Fruit fly (Drosophila melanogaster) whole organism, embryonic: ENCODE data around the gene Nf1.
A peak's percentile ranks its signal among the peaks of the same experiment; 100 is the strongest.

Experiments used
- Blimp-1 ChIP-seq: fragments of 200-800 bp; sonication (Bioruptor generic); optimal IDR thresholded peaks from 3 replicates; lab custom pipeline; 2018; ENCODE audit warnings: missing biosample characterization, missing genetic modification characterization, mild to moderate bottlenecking, moderate library complexity, missing genetic modification reagents
- CG10654 ChIP-seq: fragments of 200-800 bp; sonication (Bioruptor generic); optimal IDR thresholded peaks from 2 replicates; lab custom pipeline; 2016; ENCODE audit warnings: missing biosample characterization, missing genetic modification characterization
- CG11456 ChIP-seq: fragments of 200-800 bp; sonication (Bioruptor generic); IDR thresholded peaks from 3 replicates; pipeline ENCODE4 v1.3.6; 2022; ENCODE audit warnings: missing biosample characterization, missing genetic modification characterization
- CG11504 ChIP-seq: fragments of 200-800 bp; sonication (Bioruptor generic); optimal IDR thresholded peaks from 3 replicates; lab custom pipeline; 2019; ENCODE audit warnings: missing biosample characterization, mild to moderate bottlenecking, missing genetic modification characterization, moderate library complexity
- CG11560 ChIP-seq: fragments of 200-800 bp; sonication (Bioruptor generic); IDR thresholded peaks from 3 replicates; pipeline ENCODE4 v1.3.6; 2022; ENCODE audit warnings: missing biosample characterization, missing genetic modification characterization
- CG16863 ChIP-seq: fragments of 200-800 bp; sonication (Bioruptor generic); optimal IDR thresholded peaks from 3 replicates; lab custom pipeline; 2016; ENCODE audit warnings: missing biosample characterization, missing genetic modification characterization
- CG17359 ChIP-seq: fragments of 200-800 bp; sonication (Bioruptor generic); optimal IDR thresholded peaks from 3 replicates; lab custom pipeline; 2018; ENCODE audit warnings: missing biosample characterization, mild to moderate bottlenecking, missing genetic modification characterization, moderate library complexity
- CG17385 ChIP-seq: fragments of 200-800 bp; sonication (Bioruptor generic); optimal IDR thresholded peaks from 3 replicates; lab custom pipeline; 2018; ENCODE audit warnings: missing biosample characterization, mild to moderate bottlenecking, missing genetic modification characterization
- CG17568 ChIP-seq: fragments of 200-800 bp; sonication (Bioruptor generic); optimal IDR thresholded peaks from 2 replicates; lab custom pipeline; 2018; ENCODE audit warnings: missing biosample characterization, mild to moderate bottlenecking, missing genetic modification characterization, moderate library complexity
- CG2712 ChIP-seq: fragments of 200-800 bp; optimal IDR thresholded peaks from 3 replicates; lab custom pipeline; 2019; ENCODE audit warnings: missing biosample characterization, mild to moderate bottlenecking, missing genetic modification characterization, moderate library complexity
- CG30403 ChIP-seq: fragments of 200-800 bp; sonication (Bioruptor generic); optimal IDR thresholded peaks from 3 replicates; lab custom pipeline; 2016; ENCODE audit warnings: missing biosample characterization, missing genetic modification characterization
- CG30431 ChIP-seq: fragments of 200-800 bp; sonication (Bioruptor generic); optimal IDR thresholded peaks from 2 replicates; lab custom pipeline; 2017; ENCODE audit warnings: missing biosample characterization, missing genetic modification characterization
- CG34224 ChIP-seq: fragments of 200-800 bp; sonication (Bioruptor generic); IDR thresholded peaks from 3 replicates; pipeline ENCODE4 v1.3.6; 2022; ENCODE audit warnings: missing biosample characterization, missing genetic modification characterization; ENCODE audit not compliant: partially characterized antibody
- CG4424 ChIP-seq: fragments of 200-800 bp; sonication (Bioruptor generic); optimal IDR thresholded peaks from 3 replicates; lab custom pipeline; 2016; ENCODE audit warnings: missing biosample characterization, missing genetic modification characterization
- CG6683 ChIP-seq: fragments of 200-800 bp; sonication (Bioruptor generic); optimal IDR thresholded peaks from 2 replicates; lab custom pipeline; 2017; ENCODE audit warnings: missing biosample characterization, mild to moderate bottlenecking, missing genetic modification characterization, missing genetic modification reagents
- CG6689 ChIP-seq: fragments of 200-800 bp; sonication (Bioruptor generic); IDR thresholded peaks from 2 replicates; pipeline ENCODE4 v1.3.6; 2022; ENCODE audit warnings: missing biosample characterization, missing genetic modification characterization
- CG8478 ChIP-seq: fragments of >200 bp; optimal IDR thresholded peaks from 2 replicates; lab custom pipeline; 2018
- CG9932 ChIP-seq: fragments of 200-800 bp; sonication (Bioruptor generic); IDR thresholded peaks from 2 replicates; pipeline ENCODE4 v1.3.6; 2022; ENCODE audit warnings: missing biosample characterization, missing genetic modification characterization
- CTCF ChIP-seq: fragments of 200-800 bp; sonication (Bioruptor generic); optimal IDR thresholded peaks from 2 replicates; lab custom pipeline; 2017; ENCODE audit warnings: missing biosample characterization, mild to moderate bottlenecking, missing genetic modification characterization, moderate library complexity
- Chrac-16 ChIP-seq: fragments of 200-800 bp; sonication (Bioruptor generic); optimal IDR thresholded peaks from 3 replicates; lab custom pipeline; 2016; ENCODE audit warnings: missing biosample characterization, missing genetic modification characterization
- Dip2 ChIP-seq: fragments of 200-800 bp; sonication (Bioruptor generic); IDR thresholded peaks from 2 replicates; pipeline ENCODE4 v1.3.6; 2022; ENCODE audit warnings: missing biosample characterization, missing genetic modification characterization
- Eip74EF ChIP-seq, 2 experiments: fragments of 200-800 bp in 1 of 2; fragments of >200 bp in 1 of 2; sonication (Bioruptor generic) in 1 of 2; optimal IDR thresholded peaks; 2 replicates each; lab custom pipeline; 2017 to 2019; ENCODE audit warnings: missing biosample characterization in 2 of 2, missing genetic modification characterization in 2 of 2, mild to moderate bottlenecking in 1 of 2, moderate library complexity in 1 of 2
- H15 ChIP-seq: fragments of 200-800 bp; sonication (Bioruptor generic); IDR thresholded peaks from 3 replicates; pipeline ENCODE4 v1.3.6; 2022; ENCODE audit warnings: missing biosample characterization, missing genetic modification characterization
- Hr51 ChIP-seq, 2 experiments: fragments of 200-800 bp; sonication (Bioruptor generic); optimal IDR thresholded peaks; 2 replicates in 1 of 2; 3 replicates in 1 of 2; lab custom pipeline; 2016 to 2018; ENCODE audit warnings: missing biosample characterization in 2 of 2, missing genetic modification characterization in 2 of 2, mild to moderate bottlenecking in 1 of 2, moderate library complexity in 1 of 2
- Lhr ChIP-seq: fragments of 200-800 bp; sonication (Bioruptor generic); optimal IDR thresholded peaks from 3 replicates; lab custom pipeline; 2017; ENCODE audit warnings: mild to moderate bottlenecking, missing biosample characterization, missing genetic modification reagents, missing genetic modification characterization
- MESR4 ChIP-seq: fragments of 200-800 bp; sonication (Bioruptor generic); optimal IDR thresholded peaks from 2 replicates; lab custom pipeline; 2018; ENCODE audit warnings: missing biosample characterization, mild to moderate bottlenecking, missing genetic modification characterization, moderate library complexity
- Med ChIP-seq: fragments of 200-800 bp; sonication (Bioruptor generic); peaks from one replicate; lab custom pipeline; 2016; ENCODE audit warnings: missing biosample characterization, missing genetic modification characterization, mild to moderate bottlenecking, inconsistent platforms, moderate library complexity
- Mes4 ChIP-seq: fragments of 200-800 bp; sonication (Bioruptor generic); optimal IDR thresholded peaks from 2 replicates; lab custom pipeline; 2016; ENCODE audit warnings: missing biosample characterization, missing genetic modification characterization
- Rfx ChIP-seq: fragments of 200-800 bp; sonication (Bioruptor generic); IDR thresholded peaks from 2 replicates; pipeline ENCODE4 v1.3.6; 2022; ENCODE audit warnings: missing biosample characterization, missing genetic modification characterization
- ase ChIP-seq: fragments of 200-800 bp; sonication (Bioruptor generic); IDR thresholded peaks from 3 replicates; pipeline ENCODE4 v1.3.6; 2022; ENCODE audit warnings: missing biosample characterization, missing genetic modification characterization
- ato ChIP-seq: fragments of 200-800 bp; sonication (Bioruptor generic); IDR thresholded peaks from 2 replicates; pipeline ENCODE4 v1.3.6; 2022; ENCODE audit warnings: missing biosample characterization, missing genetic modification characterization; ENCODE audit not compliant: partially characterized antibody
- bbx ChIP-seq: fragments of 200-800 bp; sonication (Bioruptor generic); IDR thresholded peaks from 2 replicates; pipeline ENCODE4 v1.3.6; 2022; ENCODE audit warnings: missing biosample characterization, missing genetic modification characterization; ENCODE audit not compliant: partially characterized antibody
- chinmo ChIP-seq: fragments of 200-800 bp; sonication (Bioruptor generic); IDR thresholded peaks from 4 replicates; pipeline ENCODE4 v1.3.6; 2022; ENCODE audit warnings: missing biosample characterization, missing genetic modification characterization; ENCODE audit not compliant: partially characterized antibody
- crp ChIP-seq, 2 experiments: fragments of 200-800 bp; sonication (Bioruptor generic); optimal IDR thresholded peaks; 2 replicates in 1 of 2; 3 replicates in 1 of 2; lab custom pipeline; 2017; ENCODE audit warnings: missing biosample characterization in 2 of 2, missing genetic modification characterization in 2 of 2, mild to moderate bottlenecking in 1 of 2, moderate library complexity in 1 of 2
- emc ChIP-seq: fragments of 200-800 bp; sonication (Bioruptor generic); optimal IDR thresholded peaks from 2 replicates; lab custom pipeline; 2016; ENCODE audit warnings: missing biosample characterization, missing genetic modification characterization
- ems ChIP-seq: fragments of 200-800 bp; sonication (Bioruptor generic); optimal IDR thresholded peaks from 3 replicates; lab custom pipeline; 2016; ENCODE audit warnings: missing biosample characterization, missing genetic modification characterization
- eyg ChIP-seq: fragments of 200-800 bp; sonication (Bioruptor generic); optimal IDR thresholded peaks from 3 replicates; lab custom pipeline; 2016; ENCODE audit warnings: missing biosample characterization, missing genetic modification characterization
- fd96Cb ChIP-seq: fragments of 200-800 bp; sonication (Bioruptor generic); optimal IDR thresholded peaks from 2 replicates; lab custom pipeline; 2018; ENCODE audit warnings: missing biosample characterization, mild to moderate bottlenecking, missing genetic modification characterization, moderate library complexity
- gfzf ChIP-seq: fragments of 200-800 bp; sonication (Bioruptor generic); optimal IDR thresholded peaks from 2 replicates; lab custom pipeline; 2016; ENCODE audit warnings: missing biosample characterization, mild to moderate bottlenecking, missing genetic modification characterization, moderate library complexity
- gt ChIP-seq: fragments of 200-800 bp; sonication (Bioruptor generic); IDR thresholded peaks from 2 replicates; pipeline ENCODE4 v1.3.6; 2022; ENCODE audit warnings: missing biosample characterization, missing genetic modification characterization
- hth ChIP-seq: fragments of >200 bp; optimal IDR thresholded peaks from 2 replicates; lab custom pipeline; 2017; ENCODE audit warnings: inconsistent platforms
- lmd ChIP-seq: fragments of 200-800 bp; sonication (Bioruptor generic); IDR thresholded peaks from 2 replicates; pipeline ENCODE4 v1.3.6; 2022; ENCODE audit warnings: missing biosample characterization, missing genetic modification characterization
- nerfin-2 ChIP-seq: fragments of 200-800 bp; sonication (Bioruptor generic); IDR thresholded peaks from 2 replicates; pipeline ENCODE4 v1.3.6; 2022; ENCODE audit warnings: missing biosample characterization, missing genetic modification characterization; ENCODE audit not compliant: partially characterized antibody
- nmo ChIP-seq: fragments of 200-800 bp; sonication (Bioruptor generic); optimal IDR thresholded peaks from 2 replicates; lab custom pipeline; 2018; ENCODE audit warnings: missing biosample characterization, mild to moderate bottlenecking, missing genetic modification characterization, moderate library complexity
- org-1 ChIP-seq: fragments of 200-800 bp; sonication (Bioruptor generic); optimal IDR thresholded peaks from 2 replicates; lab custom pipeline; 2017; ENCODE audit warnings: missing biosample characterization, missing genetic modification characterization
- seq ChIP-seq: fragments of 200-800 bp; sonication (Bioruptor generic); IDR thresholded peaks from 2 replicates; pipeline ENCODE4 v1.3.6; 2022; ENCODE audit warnings: missing biosample characterization, missing genetic modification characterization
- sob ChIP-seq: fragments of 200-800 bp; sonication (Bioruptor generic); IDR thresholded peaks from 2 replicates; pipeline ENCODE4 v1.3.6; 2022; ENCODE audit warnings: missing biosample characterization, missing genetic modification characterization
- ssp ChIP-seq: fragments of 200-800 bp; sonication (Bioruptor generic); IDR thresholded peaks from 2 replicates; pipeline ENCODE4 v1.3.6; 2022; ENCODE audit warnings: missing biosample characterization, missing genetic modification characterization
- unc-4 ChIP-seq: fragments of 200-800 bp; sonication (Bioruptor generic); IDR thresholded peaks from 2 replicates; pipeline ENCODE4 v1.3.6; 2022; ENCODE audit warnings: missing biosample characterization, missing genetic modification characterization; ENCODE audit not compliant: partially characterized antibody

Gene Nf1

dm6 chr3R:25996197-25997005 lies 13.6 kb downstream of the Nf1 start, which contains the start of gene CG43116 (continued):
- TF ChIP-seq crp (GFP tag; optimal IDR thresholded peaks at IDR 0.05; lab: Kevin White, UChicago) (peak in 1 of 2 experiments; percentile 38), MESR4 (GFP tag; lab: Kevin White, UChicago) (peak; percentile 27), seq (0 out of 2 replicates have a peak, but pooled peaks have one; percentile 48), ato (GFP tag; lab: Robert Waterston, UW) (no peak), fd96Cb (tag; lab: Kevin White, UChicago) (peak; percentile 78), sob (GFP tag; lab: Robert Waterston, UW) (peak; percentile 55; the same call in 1 of the 2 replicates), Blimp-1 (peak; percentile 91), CTCF (GFP tag; lab: Kevin White, UChicago) (peak; percentile 36), ase (GFP tag; lab: Robert Waterston, UW) (peak; percentile 85), gfzf (GFP tag; lab: Kevin White, UChicago) (no peak), CG6689 (peak; percentile 93), Chrac-16 (GFP tag; lab: Kevin White, UChicago) (peak; percentile 94), CG11504 (tag; lab: Kevin White, UChicago) (no peak), nerfin-2 (GFP tag; lab: Robert Waterston, UW) (no peak), Lhr (GFP tag; lab: Kevin White, UChicago) (no peak), unc-4 (GFP tag; lab: Robert Waterston, UW) (no peak), Hr51 (GFP tag; optimal IDR thresholded peaks at IDR 0.05; lab: Kevin White, UChicago) (peak in 1 of 2 experiments; percentile 24), Med (peak; percentile 63), hth (lab: Kevin White, UChicago) (no peak), CG17385 (peak; percentile 78), CG2712 (tag; lab: Kevin White, UChicago) (peak; percentile 97), CG30431 (GFP tag; lab: Kevin White, UChicago) (peak; percentile 89), Dip2 (GFP tag; lab: Robert Waterston, UW) (no peak), CG8478 (lab: Kevin White, UChicago) (peak; percentile 10), chinmo (GFP tag; lab: Robert Waterston, UW) (no peak), CG4424 (peak; percentile 88), ems (GFP tag; lab: Kevin White, UChicago) (peak; percentile 66), H15 (GFP tag; lab: Robert Waterston, UW) (peak; percentile 78), CG30403 (GFP tag; lab: Kevin White, UChicago) (peak; percentile 83), CG16863 (peak; percentile 64), gt (GFP tag; lab: Robert Waterston, UW) (peak; percentile 77), CG34224 (GFP tag; lab: Robert Waterston, UW) (no peak), org-1 (GFP tag; lab: Kevin White, UChicago) (peak; percentile 56), nmo (GFP tag; lab: Kevin White, UChicago) (peak; percentile 95), Eip74EF (GFP tag; optimal IDR thresholded peaks at IDR 0.05; lab: Kevin White, UChicago) (no peak), Rfx (GFP tag; lab: Robert Waterston, UW) (no peak), bbx (GFP tag; lab: Robert Waterston, UW) (peak; percentile 16; the same call in 1 of the 2 replicates), CG6683 (GFP tag; lab: Kevin White, UChicago) (no peak), CG11456 (peak; percentile 57; the same call in 1 of the 3 replicates), eyg (GFP tag; lab: Kevin White, UChicago) (no peak), CG17359 (tag; lab: Kevin White, UChicago) (peak; percentile 89), ssp (GFP tag; lab: Robert Waterston, UW) (peak; percentile 77; the same call in 1 of the 2 replicates), lmd (GFP tag; lab: Robert Waterston, UW) (peak; percentile 84), CG17568 (GFP tag; lab: Kevin White, UChicago) (no peak), emc (GFP tag; lab: Kevin White, UChicago) (no peak), Mes4 (peak; percentile 67), CG11560 (tag; lab: Robert Waterston, UW) (no peak), CG9932 (no peak), CG10654 (GFP tag; lab: Kevin White, UChicago) (peak; percentile 74)
